Worm (Caenorhabditis elegans) whole organism, early embryonic: Measurements from ENCODE around the gene M02F4.1.

ENCODE experiments used
- F13C5.2 ChIP-seq: sonication (generic microtip); optimal IDR thresholded peaks from 2 replicates; lab custom pipeline; 2017; ENCODE audit warnings: mild to moderate bottlenecking, missing genetic modification characterization, inconsistent platforms, missing compliant biosample characterization
- ama-1 ChIP-seq: fragments of 150-350 bp; optimal IDR thresholded peaks from 2 replicates; lab custom pipeline; 2014
- ceh-36 ChIP-seq: sonication (generic microtip); optimal IDR thresholded peaks from 2 replicates; lab custom pipeline; 2016; ENCODE audit warnings: missing genetic modification characterization, inconsistent platforms, missing compliant biosample characterization
- flt-1 ChIP-seq: fragments of 200-800 bp; sonication (Bioruptor generic); IDR thresholded peaks from 2 replicates; pipeline ENCODE4 v1.3.6; 2022; ENCODE audit warnings: missing genetic modification characterization, missing compliant biosample characterization
- hnd-1 ChIP-seq: sonication (generic microtip); optimal IDR thresholded peaks from 2 replicates; lab custom pipeline; 2016; ENCODE audit warnings: missing genetic modification characterization, missing compliant biosample characterization
- pes-1 ChIP-seq: fragments of 200-800 bp; sonication (Bioruptor generic); IDR thresholded peaks from 2 replicates; pipeline ENCODE4 v1.3.6; 2022; ENCODE audit warnings: missing genetic modification reagents, missing genetic modification characterization, missing compliant biosample characterization
- tra-4 ChIP-seq: sonication (generic microtip); optimal IDR thresholded peaks from 2 replicates; lab custom pipeline; 2017; ENCODE audit warnings: missing genetic modification characterization, missing compliant biosample characterization

- TF ChIP-seq tra-4 (tag; lab: Kevin White, UChicago) (no peak), flt-1 (GFP tag; lab: Robert Waterston, UW) (no peak), hnd-1 (tag; lab: Kevin White, UChicago) (no peak), ama-1 (lab: Kevin White, UChicago) (no peak), F13C5.2 (tag; lab: Kevin White, UChicago) (no peak), ceh-36 (no peak), pes-1 (GFP tag; lab: Robert Waterston, UW) (no peak)
Observed at ce11 chrX:3061698-3062097, 32.8 kb upstream of the M02F4.1 start.
